Worm (Caenorhabditis elegans) whole organism, L3 larva: ENCODE results near the gene osta-3.

Experiments used
- mdl-1 ChIP-seq: fragments of 150-350 bp; optimal IDR thresholded peaks from 2 replicates; lab custom pipeline; 2014; ENCODE audit warnings: missing biosample characterization, missing genetic modification characterization
- nhr-237 ChIP-seq: fragments of 150-350 bp; optimal IDR thresholded peaks from 2 replicates; lab custom pipeline; 2014; ENCODE audit warnings: missing biosample characterization, missing genetic modification characterization
- nhr-77 ChIP-seq: fragments of 150-350 bp; optimal IDR thresholded peaks from 2 replicates; lab custom pipeline; 2014; ENCODE audit warnings: missing biosample characterization, missing genetic modification characterization
- zag-1 ChIP-seq: fragments of 150-350 bp; optimal IDR thresholded peaks from 2 replicates; lab custom pipeline; 2014; ENCODE audit warnings: missing biosample characterization, missing genetic modification characterization

ce11 chrII:14779851-14780250 lies 32.5 kb upstream of the osta-3 start:
- no peak for TF ChIP-seq nhr-77 (tag; lab: Kevin White, UChicago)
- TF ChIP-seq mdl-1 (tag; lab: Kevin White, UChicago) = no peak
- TF ChIP-seq zag-1 = no peak
- no peak for TF ChIP-seq nhr-237 (tag; lab: Kevin White, UChicago)
